Worm (Caenorhabditis elegans) whole organism, L4 larva: ENCODE data around the gene cam-1.
A peak's percentile ranks its signal among the peaks of the same experiment; 100 is the strongest.

Source experiments
- D1046.2 ChIP-seq: fragments of 200-800 bp; sonication (Bioruptor generic); IDR thresholded peaks from 2 replicates; pipeline ENCODE4 v1.3.6; 2022; ENCODE audit warnings: missing genetic modification characterization, missing compliant biosample characterization
- T20F7.1 ChIP-seq: fragments of 200-800 bp; sonication (Bioruptor generic); optimal IDR thresholded peaks from 2 replicates; lab custom pipeline; 2018; ENCODE audit warnings: mild to moderate bottlenecking, missing genetic modification characterization, missing compliant biosample characterization
- Y5F2A.4 ChIP-seq: fragments of 200-800 bp; sonication (Bioruptor generic); optimal IDR thresholded peaks from 2 replicates; lab custom pipeline; 2018; ENCODE audit warnings: mild to moderate bottlenecking, missing genetic modification characterization, missing compliant biosample characterization
- aha-1 ChIP-seq: fragments of 150-350 bp; peaks from one replicate; lab custom pipeline; 2014; ENCODE audit warnings: missing biosample characterization, missing genetic modification characterization
- aly-2 ChIP-seq: sonication (generic microtip); optimal IDR thresholded peaks from 2 replicates; lab custom pipeline; 2018; ENCODE audit warnings: missing biosample characterization, missing genetic modification characterization
- arid-1 ChIP-seq: fragments of 200-800 bp; sonication (Bioruptor generic); conservative IDR thresholded peaks from 2 replicates; pipeline ENCODE4 v1.3.6; 2022; ENCODE audit warnings: missing genetic modification reagents, missing genetic modification characterization, missing compliant biosample characterization
- attf-4 ChIP-seq: sonication (generic microtip); optimal IDR thresholded peaks from 3 replicates; lab custom pipeline; 2017; ENCODE audit warnings: missing biosample characterization, missing genetic modification characterization
- ceh-20 ChIP-seq: fragments of 200-800 bp; sonication (Bioruptor generic); IDR thresholded peaks from 2 replicates; pipeline ENCODE4 v1.3.6; 2022; ENCODE audit warnings: missing genetic modification reagents, missing genetic modification characterization, missing compliant biosample characterization
- ceh-32 ChIP-seq: sonication (generic microtip); optimal IDR thresholded peaks from 2 replicates; lab custom pipeline; 2016; ENCODE audit warnings: mild to moderate bottlenecking, missing genetic modification characterization, missing compliant biosample characterization; ENCODE audit not compliant: poor library complexity
- ctbp-1 ChIP-seq: fragments of 200-800 bp; sonication (Bioruptor generic); IDR thresholded peaks from 2 replicates; pipeline ENCODE4 v1.3.6; 2022; ENCODE audit warnings: missing genetic modification reagents, missing genetic modification characterization, missing compliant biosample characterization
- daf-12 ChIP-seq: fragments of 150-350 bp; optimal IDR thresholded peaks from 2 replicates; lab custom pipeline; 2014; ENCODE audit warnings: missing biosample characterization, missing genetic modification reagents, missing genetic modification characterization
- daf-16 ChIP-seq, 3 experiments: sonication (generic microtip); optimal IDR thresholded peaks; 2 replicates each; lab custom pipeline; 2016 to 2017; ENCODE audit warnings: missing genetic modification characterization in 3 of 3, missing genetic modification reagents in 3 of 3, mild to moderate bottlenecking in 2 of 3, missing compliant biosample characterization in 2 of 3, missing biosample characterization in 1 of 3, moderate library complexity in 1 of 3
- daf-19 ChIP-seq: fragments of 200-800 bp; sonication (Bioruptor generic); conservative IDR thresholded peaks from 2 replicates; pipeline ENCODE4 v1.3.6; 2022; ENCODE audit warnings: missing genetic modification characterization, missing compliant biosample characterization
- dmd-8 ChIP-seq: fragments of 200-800 bp; sonication (Bioruptor generic); IDR thresholded peaks from 2 replicates; pipeline ENCODE4 v1.3.6; 2022; ENCODE audit warnings: missing genetic modification characterization, missing compliant biosample characterization
- duxl-1 ChIP-seq: sonication (generic microtip); optimal IDR thresholded peaks from 2 replicates; lab custom pipeline; 2016; ENCODE audit warnings: mild to moderate bottlenecking, missing genetic modification characterization, moderate library complexity, missing compliant biosample characterization; ENCODE audit not compliant: poor library complexity
- dve-1 ChIP-seq: sonication (generic microtip); optimal IDR thresholded peaks from 2 replicates; lab custom pipeline; 2017; ENCODE audit warnings: antibody characterized with exemption, mild to moderate bottlenecking, missing genetic modification characterization, missing compliant biosample characterization; ENCODE audit not compliant: insufficient read depth
- egl-43 ChIP-seq: fragments of 200-800 bp; sonication (Bioruptor generic); IDR thresholded peaks from 2 replicates; pipeline ENCODE4 v1.3.6; 2022; ENCODE audit warnings: missing genetic modification reagents, missing genetic modification characterization, missing compliant biosample characterization
- gei-8 ChIP-seq: fragments of 200-800 bp; sonication (Bioruptor generic); optimal IDR thresholded peaks from 2 replicates; lab custom pipeline; 2018; ENCODE audit warnings: mild to moderate bottlenecking, missing genetic modification characterization, missing compliant biosample characterization
- hif-1 ChIP-seq, 2 experiments: sonication (generic microtip); optimal IDR thresholded peaks; 2 replicates each; lab custom pipeline; 2016 to 2017; ENCODE audit warnings: missing compliant biosample characterization in 2 of 2, missing genetic modification characterization in 2 of 2, missing genetic modification reagents in 2 of 2, missing genotype in 2 of 2, mild to moderate bottlenecking in 1 of 2
- jun-1 ChIP-seq: fragments of 150-350 bp; optimal IDR thresholded peaks from 2 replicates; lab custom pipeline; 2014; ENCODE audit warnings: missing biosample characterization, missing genetic modification reagents, missing genetic modification characterization
- lin-39 ChIP-seq: fragments of 150-350 bp; optimal IDR thresholded peaks from 2 replicates; lab custom pipeline; 2014; ENCODE audit warnings: missing biosample characterization, missing genetic modification reagents, missing genetic modification characterization
- lir-3 ChIP-seq: sonication (generic microtip); optimal IDR thresholded peaks from 2 replicates; lab custom pipeline; 2016; ENCODE audit warnings: mild to moderate bottlenecking, missing genetic modification characterization, missing compliant biosample characterization
- lsy-2 ChIP-seq, 2 experiments: fragments of 150-350 bp in 1 of 2; sonication (generic microtip) in 1 of 2; optimal IDR thresholded peaks; 2 replicates each; lab custom pipeline; 2014 to 2017; ENCODE audit warnings: missing biosample characterization in 2 of 2, missing genetic modification characterization in 2 of 2
- madf-9 ChIP-seq: fragments of 200-800 bp; sonication (Bioruptor generic); conservative IDR thresholded peaks from 2 replicates; pipeline ENCODE4 v1.3.6; 2022; ENCODE audit warnings: missing genetic modification reagents, missing genetic modification characterization, missing compliant biosample characterization
- mdl-1 ChIP-seq, 2 experiments: fragments of 150-350 bp in 1 of 2; sonication (generic microtip) in 1 of 2; optimal IDR thresholded peaks; 2 replicates each; lab custom pipeline; 2014 to 2017; ENCODE audit warnings: missing biosample characterization in 2 of 2, missing genetic modification characterization in 2 of 2
- mdt-29 ChIP-seq: fragments of 200-800 bp; sonication (Bioruptor generic); IDR thresholded peaks from 2 replicates; pipeline ENCODE4 v1.3.6; 2022; ENCODE audit warnings: missing genetic modification reagents, missing genetic modification characterization, missing compliant biosample characterization
- mxl-2 ChIP-seq: fragments of 200-800 bp; sonication (Bioruptor generic); conservative IDR thresholded peaks from 2 replicates; pipeline ENCODE4 v1.3.6; 2022; ENCODE audit warnings: missing genetic modification reagents, missing genetic modification characterization, missing compliant biosample characterization
- mxl-3 ChIP-seq: fragments of 200-800 bp; sonication (Bioruptor generic); optimal IDR thresholded peaks from 2 replicates; lab custom pipeline; 2018; ENCODE audit warnings: mild to moderate bottlenecking, missing genetic modification characterization, missing compliant biosample characterization
- nhr-111 ChIP-seq: fragments of 200-800 bp; sonication (Bioruptor generic); optimal IDR thresholded peaks from 2 replicates; lab custom pipeline; 2018; ENCODE audit warnings: mild to moderate bottlenecking, missing genetic modification characterization, missing compliant biosample characterization
- nhr-25 ChIP-seq: sonication (generic microtip); optimal IDR thresholded peaks from 2 replicates; lab custom pipeline; 2017; ENCODE audit warnings: missing genetic modification characterization, mild to moderate bottlenecking, missing compliant biosample characterization, antibody characterized with exemption, moderate library complexity, borderline replicate concordance; ENCODE audit not compliant: insufficient read depth
- nhr-28 ChIP-seq: fragments of 150-350 bp; optimal IDR thresholded peaks from 2 replicates; lab custom pipeline; 2014; ENCODE audit warnings: missing biosample characterization, missing genetic modification characterization
- nhr-41 ChIP-seq: fragments of 200-800 bp; sonication (Bioruptor generic); IDR thresholded peaks from 2 replicates; pipeline ENCODE4 v1.3.6; 2022; ENCODE audit warnings: missing genetic modification reagents, missing genetic modification characterization, missing compliant biosample characterization
- nhr-48 ChIP-seq: sonication (generic microtip); optimal IDR thresholded peaks from 2 replicates; lab custom pipeline; 2016; ENCODE audit warnings: mild to moderate bottlenecking, missing genetic modification characterization, missing compliant biosample characterization
- nhr-77 ChIP-seq: fragments of 150-350 bp; optimal IDR thresholded peaks from 2 replicates; lab custom pipeline; 2014; ENCODE audit warnings: missing biosample characterization, missing genetic modification characterization
- pha-4 ChIP-seq, 2 experiments: fragments of 150-350 bp in 1 of 2; fragments of 200-800 bp in 1 of 2; sonication (Bioruptor generic) in 1 of 2; IDR thresholded peaks in 1 of 2; optimal IDR thresholded peaks in 1 of 2; 2 replicates each; pipeline versions ENCODE4 v1.3.6 to Lab custom; 2014 to 2022; ENCODE audit warnings: missing genetic modification characterization in 2 of 2, missing genetic modification reagents in 2 of 2, missing biosample characterization in 1 of 2, missing compliant biosample characterization in 1 of 2
- rbr-2 ChIP-seq: sonication (generic microtip); optimal IDR thresholded peaks from 2 replicates; lab custom pipeline; 2016; ENCODE audit warnings: missing genotype, missing genetic modification characterization, missing compliant biosample characterization
- spr-3 ChIP-seq: fragments of 200-800 bp; sonication (Bioruptor generic); optimal IDR thresholded peaks from 2 replicates; lab custom pipeline; 2018; ENCODE audit warnings: mild to moderate bottlenecking, missing genetic modification characterization, missing compliant biosample characterization
- tra-1 ChIP-seq: fragments of 200-800 bp; sonication (Bioruptor generic); IDR thresholded peaks from 2 replicates; pipeline ENCODE4 v1.3.6; 2022; ENCODE audit warnings: missing genetic modification reagents, missing genetic modification characterization, missing compliant biosample characterization
- zfp-3 ChIP-seq: fragments of 200-800 bp; sonication (Bioruptor generic); conservative IDR thresholded peaks from 2 replicates; pipeline ENCODE4 v1.3.6; 2022; ENCODE audit warnings: missing genetic modification reagents, missing genetic modification characterization, missing compliant biosample characterization
- zip-2 ChIP-seq: fragments of 150-350 bp; optimal IDR thresholded peaks from 2 replicates; lab custom pipeline; 2014; ENCODE audit warnings: missing biosample characterization, missing genetic modification characterization

cam-1 gene

ce11 chrII:9282787-9283186 is 27.3 kb downstream of the cam-1 start (continued):
- TF ChIP-seq nhr-25 (tag; lab: Kevin White, UChicago): peak; percentile 90
- no peak for TF ChIP-seq mxl-2 (GFP tag; lab: Robert Waterston, UW)
- TF ChIP-seq gei-8 (GFP tag; lab: Kevin White, UChicago): peak; percentile 30
- peak; percentile 93 for TF ChIP-seq nhr-77 (tag; lab: Kevin White, UChicago)
- peak; percentile 71; the same call in 1 of the 2 replicates for TF ChIP-seq zfp-3 (GFP tag; lab: Robert Waterston, UW)
- TF ChIP-seq T20F7.1 (GFP tag; lab: Kevin White, UChicago): peak; percentile 60
- no peak for TF ChIP-seq daf-12 (tag; lab: Kevin White, UChicago)
- TF ChIP-seq lir-3: peak; percentile 31
- peak; percentile 46 to 86 for TF ChIP-seq hif-1 (tag; optimal IDR thresholded peaks at IDR 0.05; lab: Kevin White, UChicago)
- peak; percentile 81 for TF ChIP-seq nhr-48 (tag; lab: Kevin White, UChicago)
- no peak for TF ChIP-seq ceh-32 (tag; lab: Kevin White, UChicago)
- peak; percentile 87 to 94 for TF ChIP-seq lsy-2 (tag; optimal IDR thresholded peaks at IDR 0.05; lab: Kevin White, UChicago)
- TF ChIP-seq rbr-2 (tag; lab: Kevin White, UChicago): peak; percentile 88
- TF ChIP-seq mdl-1 (tag; optimal IDR thresholded peaks at IDR 0.05; lab: Kevin White, UChicago): peak; percentile 41 to 93
- TF ChIP-seq nhr-28 (tag; lab: Kevin White, UChicago): peak; percentile 100
- 0 out of 2 replicates have a peak, but pooled peaks have one; percentile 31 for TF ChIP-seq dmd-8 (GFP tag; lab: Robert Waterston, UW)
- peak; percentile 69 for TF ChIP-seq duxl-1 (tag; lab: Kevin White, UChicago)
- peak; percentile 87 for TF ChIP-seq dve-1 (tag; lab: Kevin White, UChicago)
- TF ChIP-seq aly-2 (tag; lab: Kevin White, UChicago): no peak
- TF ChIP-seq nhr-41 (GFP tag; lab: Robert Waterston, UW): peak; percentile 76
- TF ChIP-seq zip-2 (tag; lab: Kevin White, UChicago): no peak
- TF ChIP-seq mxl-3: peak; percentile 93
- peak; percentile 57 for TF ChIP-seq pha-4 (GFP tag; IDR thresholded peaks at IDR 0.05; lab: Robert Waterston, UW)
- peak; percentile 93 for TF ChIP-seq pha-4 (tag; optimal IDR thresholded peaks at IDR 0.05; lab: Kevin White, UChicago)
- TF ChIP-seq spr-3 (GFP tag; lab: Kevin White, UChicago): no peak
- TF ChIP-seq madf-9 (GFP tag; lab: Robert Waterston, UW): 0 out of 2 replicates have a peak, but pooled peaks have one; percentile 23
- TF ChIP-seq egl-43 (GFP tag; lab: Robert Waterston, UW): peak; percentile 82
- peak; percentile 45; the same call in 1 of the 2 replicates for TF ChIP-seq ceh-20 (GFP tag; lab: Robert Waterston, UW)
- TF ChIP-seq daf-16 (GFP tag; optimal IDR thresholded peaks at IDR 0.05; lab: Kevin White, UChicago): peak; percentile 64
- TF ChIP-seq daf-16 (tag; optimal IDR thresholded peaks at IDR 0.05; lab: Kevin White, UChicago): peak; percentile 76
- TF ChIP-seq ctbp-1 (GFP tag; lab: Robert Waterston, UW): peak; percentile 89
- TF ChIP-seq attf-4 (tag; lab: Kevin White, UChicago): peak; percentile 48
- peak; percentile 62; the same call in 1 of the 2 replicates for TF ChIP-seq arid-1 (GFP tag; lab: Robert Waterston, UW)
- 0 out of 2 replicates have a peak, but pooled peaks have one; percentile 12 for TF ChIP-seq daf-19 (GFP tag; lab: Robert Waterston, UW)
- no peak for TF ChIP-seq Y5F2A.4 (GFP tag; lab: Kevin White, UChicago)
- TF ChIP-seq D1046.2 (GFP tag; lab: Robert Waterston, UW): 0 out of 2 replicates have a peak, but pooled peaks have one; percentile 42
- peak; percentile 66 for TF ChIP-seq jun-1 (tag; lab: Kevin White, UChicago)
- peak; percentile 97 for TF ChIP-seq aha-1 (tag; lab: Kevin White, UChicago)
- peak; percentile 78 for TF ChIP-seq tra-1 (GFP tag; lab: Robert Waterston, UW)
- peak; percentile 59 for TF ChIP-seq lin-39 (tag; lab: Kevin White, UChicago)
- TF ChIP-seq nhr-111 (GFP tag; lab: Kevin White, UChicago): no peak
- peak; percentile 63; the same call in 1 of the 2 replicates for TF ChIP-seq mdt-29
